Fruit fly (Drosophila melanogaster): ENCODE measurements around the gene Flad2.

DNA sequence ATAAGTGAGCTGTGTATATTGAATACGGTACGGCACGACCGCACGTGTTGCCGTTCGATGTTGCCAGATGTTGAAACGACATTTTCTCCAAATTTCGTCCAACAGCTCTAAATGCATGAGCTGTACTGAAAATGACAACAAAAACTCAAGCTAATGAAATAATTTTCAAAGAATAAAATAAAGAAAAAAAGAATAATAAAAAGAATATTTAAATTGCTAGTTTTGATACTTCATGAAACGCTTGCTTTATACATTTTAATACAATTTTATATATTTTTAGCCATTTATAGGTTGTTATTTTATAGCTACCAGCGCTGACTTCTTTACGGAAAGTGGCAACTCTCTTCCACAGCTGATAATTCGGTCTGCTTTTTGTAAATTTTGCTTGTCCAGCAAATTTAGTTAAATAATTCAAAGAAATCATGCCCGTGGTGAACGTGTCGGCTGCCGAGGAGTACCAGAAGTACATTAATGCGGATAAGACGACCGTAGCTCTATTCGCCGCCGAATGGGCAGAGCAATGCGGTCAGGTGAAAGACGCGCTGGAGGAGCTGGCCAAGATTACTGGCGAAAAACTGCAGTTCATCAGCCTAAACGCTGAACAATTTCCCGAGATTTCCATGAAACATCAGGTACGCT lies 46.1 kb upstream of the Flad2 start, which contains the start of the genes Nnp-1 and Grx3:
- no peak for TF ChIP-seq CG8478 (optimal IDR thresholded peaks at IDR 0.05)
- TF ChIP-seq CTCF (optimal IDR thresholded peaks at IDR 0.05): no peak

Measured in S2 (cell line).